Fruit fly (Drosophila melanogaster) ovary, adult (tissue): ENCODE measurements around the gene loj.

Experiments used
- CG17801 ChIP-seq: fragments of 200-800 bp; optimal IDR thresholded peaks from 2 replicates; lab custom pipeline; 2019; ENCODE audit warnings: missing biosample characterization, mild to moderate bottlenecking, missing genetic modification characterization, moderate library complexity; ENCODE audit not compliant: partially characterized antibody

loj gene

DNA sequence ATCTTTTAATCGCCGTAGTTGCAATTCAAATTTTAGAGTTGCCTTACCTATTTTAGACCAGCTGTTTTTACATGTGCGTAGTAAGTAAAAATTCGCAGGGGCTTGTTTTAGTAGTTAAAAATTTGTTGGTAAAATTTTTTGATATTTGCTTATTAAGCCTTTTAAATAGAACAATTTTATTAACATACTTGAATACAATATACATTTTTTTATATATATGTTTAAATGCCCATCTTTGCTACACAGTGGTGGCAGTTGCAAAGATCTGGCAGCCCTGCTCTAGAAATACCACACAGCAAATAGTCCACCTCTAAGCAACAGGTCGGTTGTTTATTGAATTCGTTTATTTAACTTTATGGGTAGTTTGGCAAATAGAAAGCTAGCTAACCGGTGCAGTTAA, at the start of gene loj, which contains the start of gene CG10467:
TSS of gene loj (plus strand) at position 291 of the 400 bp plus-strand sequence.
TSS of gene CG10467 (minus strand) at position 51 of the 400 bp plus-strand sequence.
- peak; percentile 91 for TF ChIP-seq CG17801 (GFP tag; lab: Kevin White, UChicago)

DNA sequence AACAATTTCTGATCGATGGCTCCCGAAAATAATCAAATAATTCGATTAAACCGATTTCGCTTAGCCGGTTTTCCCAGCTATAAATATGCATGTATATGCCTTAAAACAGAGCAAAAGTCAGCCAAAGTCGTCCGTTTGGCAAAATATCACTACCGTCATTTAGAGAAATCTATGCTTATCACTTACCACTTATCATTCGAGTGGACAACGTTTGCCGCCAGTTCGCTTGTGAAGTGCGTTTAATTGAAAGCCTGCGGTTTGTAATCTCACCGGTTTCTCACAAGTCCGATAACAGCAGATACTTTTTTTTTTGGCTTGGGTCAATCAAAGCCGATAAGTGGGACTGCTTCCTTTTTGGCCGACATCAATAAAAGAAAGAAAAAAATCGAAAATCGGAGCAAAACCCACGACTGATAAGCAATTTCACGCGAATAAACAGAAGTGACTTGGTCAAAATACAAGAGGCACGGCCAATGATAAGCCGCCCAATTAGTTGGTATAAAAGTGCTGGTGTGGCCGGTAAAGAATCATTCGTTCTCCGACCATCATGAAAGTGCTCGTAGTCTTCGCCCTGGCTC, 44.5 kb upstream of the loj start, which contains the start of gene Jon65Aiii:
TSS of gene Jon65Aiii (plus strand) at position 528 of the 578 bp plus-strand sequence.
- TF ChIP-seq CG17801 (GFP tag; lab: Kevin White, UChicago): no peak

DNA sequence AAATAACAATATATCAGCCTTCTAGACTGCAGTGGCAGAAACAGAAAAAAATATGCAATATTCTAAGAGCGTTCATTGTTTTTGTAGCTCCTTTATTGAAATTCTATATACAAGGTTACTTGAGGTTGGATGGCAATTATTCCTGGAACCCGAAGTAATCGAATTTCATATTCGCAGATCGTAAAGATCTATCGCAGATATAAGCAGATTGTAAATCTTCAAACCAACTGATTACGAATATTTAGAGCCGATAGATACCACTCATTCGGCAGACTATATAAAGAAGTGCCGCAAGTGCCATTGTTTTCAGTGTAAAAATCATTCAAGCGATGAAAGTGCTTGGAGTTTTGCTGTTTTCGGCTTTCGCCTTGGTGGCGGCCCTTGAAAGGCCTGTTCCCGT, 42.8 kb upstream of the loj start, which contains the start of gene Jon65Aii:
TSS of gene Jon65Aii (plus strand) at position 301 of the 400 bp plus-strand sequence.
- no peak for TF ChIP-seq CG17801 (GFP tag; lab: Kevin White, UChicago)

DNA sequence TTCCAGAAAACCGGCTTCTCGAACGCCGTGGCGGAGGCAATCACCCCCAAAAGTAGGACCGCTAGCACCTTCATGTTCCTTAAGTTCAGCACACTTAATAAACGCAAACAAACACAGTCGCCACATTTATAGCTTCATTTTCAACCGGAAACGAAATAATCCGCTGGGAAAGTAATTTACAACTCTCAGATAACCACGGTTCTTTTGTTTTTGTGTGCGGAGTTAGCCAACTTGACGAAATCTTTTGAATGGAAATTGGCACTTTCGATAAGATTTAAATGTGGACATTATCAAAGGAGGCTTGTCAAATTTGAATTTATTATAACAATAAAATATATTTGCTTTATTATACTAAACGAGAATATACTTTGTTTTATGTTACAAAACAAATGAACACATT, 40.4 kb upstream of the loj start, which contains the start of gene Jon65Ai:
TSS of gene Jon65Ai (minus strand) at position 101 of the 400 bp plus-strand sequence.
- no peak for TF ChIP-seq CG17801 (GFP tag; lab: Kevin White, UChicago)

DNA sequence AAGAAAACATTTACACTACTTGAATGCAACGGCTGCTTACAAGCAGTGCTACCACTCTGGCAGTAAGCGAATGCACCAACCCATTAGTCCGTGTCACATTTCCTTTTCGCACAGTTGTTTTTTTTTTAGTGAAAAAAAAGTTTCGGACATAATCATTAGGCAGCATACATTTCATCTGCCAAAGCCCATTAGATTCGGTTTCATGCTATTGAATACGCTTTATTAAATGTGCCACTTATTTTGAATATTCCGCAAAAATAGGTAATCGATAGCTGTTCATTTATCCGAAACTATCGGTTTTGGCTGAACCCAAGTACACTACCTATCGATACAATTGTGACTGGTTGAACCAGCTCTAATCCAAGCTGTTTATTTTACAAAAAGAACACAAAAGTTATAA, 40.0 kb upstream of the loj start, which contains the start of gene tant:
TSS of gene tant (plus strand) at position 334 of the 400 bp plus-strand sequence.
- no peak for TF ChIP-seq CG17801 (GFP tag; lab: Kevin White, UChicago)

DNA sequence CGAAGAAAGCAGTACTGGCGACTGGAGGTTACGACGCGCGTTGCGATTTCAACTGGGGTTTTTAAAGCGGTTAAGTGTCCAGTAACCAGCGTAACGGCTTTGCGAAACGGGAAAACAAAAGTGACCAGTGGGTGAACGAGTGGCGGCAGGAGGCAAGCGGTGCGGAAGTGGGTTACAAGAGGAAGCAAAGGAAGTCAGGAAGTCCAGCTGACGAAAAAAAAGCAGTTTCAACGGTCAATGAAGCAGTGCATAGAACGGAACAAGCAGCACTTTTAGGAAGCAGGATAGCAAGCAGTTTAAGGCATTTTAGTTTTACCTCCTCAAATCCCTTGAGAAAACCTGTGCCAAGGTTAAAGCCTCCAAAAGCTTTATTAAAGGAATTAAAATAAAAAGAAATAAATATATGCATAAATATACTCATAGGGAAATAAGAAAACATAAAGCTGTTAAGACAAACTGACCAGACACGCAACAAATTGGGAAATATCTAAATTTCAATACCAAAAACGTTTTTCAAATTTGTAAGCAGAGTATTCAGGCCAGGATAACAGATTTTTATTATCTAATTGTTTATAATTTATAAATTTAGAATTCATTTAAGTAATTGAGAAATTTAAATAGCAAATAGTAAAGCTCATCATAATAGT, 35.6 kb upstream of the loj start, which contains the start of gene CG6592:
TSS of gene CG6592 (plus strand) at position 597 of the 647 bp plus-strand sequence.
- no peak for TF ChIP-seq CG17801 (GFP tag; lab: Kevin White, UChicago)

DNA sequence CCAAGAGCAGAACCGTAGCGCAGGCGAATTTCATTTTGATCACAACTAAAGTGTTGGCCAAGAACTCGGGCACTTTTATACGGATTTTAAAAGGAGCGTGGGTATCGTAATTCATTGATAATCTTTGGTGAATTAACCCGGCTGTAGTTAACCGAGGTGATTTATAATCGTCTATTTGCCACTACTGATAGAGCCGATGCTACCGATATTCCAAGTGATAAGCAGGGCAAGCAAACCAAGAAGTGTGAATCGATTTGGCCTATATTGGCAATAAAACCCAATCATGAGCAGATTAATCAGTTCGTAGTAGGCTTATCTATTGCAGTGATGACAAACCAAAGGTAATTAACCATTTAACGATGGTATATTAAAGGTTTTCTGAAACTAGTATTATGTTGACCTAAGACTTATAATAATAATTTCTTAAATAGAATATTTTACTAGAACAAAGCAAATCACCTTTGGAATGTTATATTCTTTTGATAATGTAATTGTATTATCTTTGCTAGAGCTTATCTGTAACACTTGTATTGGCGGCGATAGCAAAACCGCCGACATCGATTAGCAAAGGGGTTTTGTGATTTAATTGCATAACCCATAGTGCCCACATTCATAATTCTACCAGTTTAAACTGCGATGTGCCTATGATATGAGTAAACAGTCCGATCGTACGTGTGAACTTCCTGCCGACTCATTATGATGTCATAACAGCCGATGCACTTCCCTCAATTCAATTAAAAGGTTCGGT, 31.8 kb upstream of the loj start, which contains the start of gene CG10472:
TSS of gene CG10472 (minus strand) at position 51 of the 748 bp plus-strand sequence.
- TF ChIP-seq CG17801 (GFP tag; lab: Kevin White, UChicago): no peak

DNA sequence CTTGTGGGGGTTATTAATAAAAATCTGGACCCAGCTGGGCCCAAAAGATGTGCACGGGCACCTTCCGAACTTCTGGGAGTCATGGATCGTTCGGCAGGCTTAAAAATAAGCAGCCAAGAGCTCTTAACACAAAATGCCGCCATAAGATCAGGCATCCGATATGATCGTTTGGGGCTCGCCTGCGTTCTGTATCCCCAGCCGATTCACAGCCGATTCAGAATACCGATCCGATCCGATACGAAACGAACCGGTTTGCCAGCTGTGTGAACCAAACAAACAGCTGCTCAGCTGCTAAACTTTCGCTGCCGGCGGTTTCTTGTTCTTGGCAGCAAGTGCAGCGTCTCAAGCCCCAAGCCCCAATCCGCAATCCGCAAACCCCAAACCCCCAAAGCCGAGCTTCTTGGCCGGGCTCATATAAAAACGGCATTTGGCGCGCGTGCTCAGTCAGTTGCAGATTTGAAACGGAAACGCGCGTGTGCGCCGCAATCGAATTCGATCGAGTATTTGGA, 28.9 kb upstream of the loj start, which contains the start of gene CG42269:
TSS of gene CG42269 (plus strand) at position 416 of the 509 bp plus-strand sequence.
- no peak for TF ChIP-seq CG17801 (GFP tag; lab: Kevin White, UChicago)

DNA sequence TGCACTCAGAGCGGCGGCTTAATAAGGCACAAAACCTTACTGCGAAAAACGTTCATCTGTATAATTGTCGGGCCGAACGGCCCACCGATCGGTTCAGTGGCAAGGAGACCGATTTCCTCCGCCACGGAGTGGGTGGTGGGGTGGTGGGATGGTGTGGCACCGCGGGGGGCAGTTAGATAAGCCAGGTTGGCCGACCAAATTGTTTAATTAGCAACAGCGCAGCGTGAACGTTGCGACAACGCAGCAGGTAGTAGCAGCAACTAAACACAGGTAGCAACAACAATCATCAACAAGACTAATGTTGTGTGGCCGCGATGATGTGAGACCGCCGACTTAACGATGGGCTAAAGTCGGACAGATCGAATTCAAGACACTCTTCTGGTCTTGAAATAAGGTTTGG, 26.6 kb upstream of the loj start:
- no peak for TF ChIP-seq CG17801 (GFP tag; lab: Kevin White, UChicago)

DNA sequence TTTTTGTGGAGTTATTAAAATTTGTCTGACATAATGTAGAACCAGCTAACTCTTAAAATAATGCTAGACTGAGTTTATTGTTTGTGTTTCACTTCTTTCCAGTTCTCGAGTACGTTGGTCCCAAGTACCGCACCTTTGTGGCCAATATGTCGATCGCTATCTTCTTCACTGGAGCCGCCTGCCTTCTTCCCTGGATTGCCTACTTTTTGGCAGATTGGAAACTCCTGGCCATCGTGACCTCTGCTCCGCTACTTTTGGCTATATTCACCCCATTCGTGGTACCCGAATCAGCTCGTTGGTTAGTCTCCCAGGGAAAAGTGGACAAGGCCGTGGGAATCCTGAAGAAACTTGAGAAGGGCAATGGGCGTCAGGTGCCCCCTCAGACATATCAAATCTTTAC, 24.7 kb upstream of the loj start:
- TF ChIP-seq CG17801 (GFP tag; lab: Kevin White, UChicago): no peak

DNA sequence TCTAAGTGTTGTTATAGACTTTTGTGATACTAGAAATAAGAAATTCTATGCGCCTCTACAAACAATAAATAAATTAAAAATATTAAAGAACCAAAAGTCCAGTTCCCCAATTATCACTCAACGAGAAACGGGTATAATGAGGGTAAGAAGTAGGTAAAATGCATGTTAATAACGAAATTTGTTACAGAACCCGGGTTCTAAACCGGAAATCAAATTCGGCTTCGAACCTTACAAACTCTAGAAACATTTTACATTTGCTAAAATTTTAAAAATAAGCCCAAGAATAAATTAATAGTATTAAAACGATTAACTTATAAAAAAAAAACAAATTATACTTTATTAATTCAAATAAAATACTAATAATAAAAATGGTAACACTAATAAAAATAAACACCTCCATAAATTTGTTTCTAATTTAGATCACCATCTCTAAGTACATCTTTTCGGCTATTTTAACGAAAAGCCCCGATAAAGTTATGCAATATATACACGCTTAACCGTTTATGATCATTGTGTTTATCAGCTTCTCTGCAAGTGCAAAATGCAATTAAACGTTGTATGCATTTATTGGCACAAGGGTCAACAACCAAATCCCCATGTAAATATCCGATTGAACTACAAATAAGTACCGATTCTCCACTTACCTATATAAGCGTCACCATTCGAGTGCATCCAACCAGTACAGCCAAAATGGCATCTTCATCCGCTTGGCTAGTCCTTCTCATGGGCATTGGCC, 23.2 kb upstream of the loj start, which contains the start of gene CG6602:
TSS of gene CG6602 (plus strand) at position 686 of the 736 bp plus-strand sequence.
- TF ChIP-seq CG17801 (GFP tag; lab: Kevin White, UChicago): peak; percentile 48

DNA sequence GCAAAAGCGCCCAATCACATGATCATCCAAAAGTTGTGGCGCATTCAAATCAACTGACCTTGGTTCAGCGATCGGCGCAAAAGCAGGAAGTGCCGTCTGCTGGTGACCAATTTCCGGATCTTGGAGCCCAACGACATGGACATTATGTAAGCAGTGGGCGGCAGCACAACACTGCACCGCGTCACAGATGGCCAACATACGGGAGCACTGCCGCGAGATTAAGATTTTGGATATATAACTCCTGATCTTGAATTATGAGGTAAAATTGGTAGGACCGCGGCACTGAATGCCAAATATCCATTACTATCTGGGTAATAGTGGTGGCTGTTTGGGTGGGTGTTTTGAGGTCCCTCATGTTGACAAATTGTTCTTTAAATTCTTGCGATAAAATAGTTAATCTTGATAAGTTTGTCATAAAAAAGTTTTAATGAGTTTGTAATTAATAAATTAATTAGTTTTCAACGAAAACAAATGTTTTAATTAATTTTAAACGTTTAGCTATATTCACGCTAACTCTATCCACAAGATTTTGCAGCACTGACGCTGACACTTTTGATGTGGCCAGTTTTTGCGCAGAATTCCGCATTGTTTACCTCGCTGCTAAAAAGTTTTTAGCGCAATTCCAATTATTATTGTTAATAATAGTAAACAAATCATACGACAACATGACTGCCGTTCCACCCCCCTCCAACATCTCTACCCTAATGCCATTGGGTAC, 19.7 kb upstream of the loj start, which contains the start of the genes CG13295 and CG6610:
TSS of gene CG13295 (minus strand) at position 271 of the 718 bp plus-strand sequence.
TSS of gene CG6610 (plus strand) at position 562 of the 718 bp plus-strand sequence.
- TF ChIP-seq CG17801 (GFP tag; lab: Kevin White, UChicago): peak; percentile 55

DNA sequence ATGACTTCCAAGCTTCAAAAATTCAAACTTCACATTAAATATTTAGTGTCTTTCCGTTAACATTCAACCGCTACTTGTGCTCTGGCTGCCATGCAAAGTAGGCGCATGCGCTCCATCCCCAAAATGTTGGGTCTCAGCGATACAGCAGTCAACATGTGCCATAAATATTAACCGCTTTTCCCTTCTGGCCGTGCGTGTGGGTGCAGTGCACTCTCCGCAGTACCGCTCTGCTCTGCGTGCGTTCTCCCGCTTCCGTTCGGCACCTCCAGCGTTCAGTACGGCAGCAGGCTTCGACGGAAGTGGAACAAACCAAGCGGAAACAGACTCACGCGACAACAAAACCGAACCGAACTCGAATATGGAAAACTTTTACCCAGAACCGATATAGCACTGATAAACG, 18.4 kb upstream of the loj start, which contains the start of gene ssp6:
TSS of gene ssp6 (plus strand) at position 294 of the 400 bp plus-strand sequence.
- TF ChIP-seq CG17801 (GFP tag; lab: Kevin White, UChicago): no peak
